Worm (Caenorhabditis elegans) whole organism, L3 larva: ENCODE data around the gene dib-1.

Experiments
- R02D3.7 ChIP-seq: fragments of 150-350 bp; optimal IDR thresholded peaks from 2 replicates; lab custom pipeline; 2014; ENCODE audit warnings: missing biosample characterization, missing genetic modification characterization
- daf-12 ChIP-seq: fragments of 150-350 bp; optimal IDR thresholded peaks from 2 replicates; lab custom pipeline; 2014; ENCODE audit warnings: missing biosample characterization, missing genetic modification reagents, missing genetic modification characterization
- egl-27 ChIP-seq: sonication (generic microtip); optimal IDR thresholded peaks from 4 replicates; lab custom pipeline; 2017; ENCODE audit warnings: missing biosample characterization, missing genetic modification reagents, missing genetic modification characterization
- elt-1 ChIP-seq: fragments of 150-350 bp; optimal IDR thresholded peaks from 2 replicates; lab custom pipeline; 2014; ENCODE audit warnings: missing biosample characterization, missing genetic modification characterization
- hmg-11 ChIP-seq: sonication (generic microtip); optimal IDR thresholded peaks from 2 replicates; lab custom pipeline; 2016; ENCODE audit warnings: missing genetic modification characterization, missing compliant biosample characterization
- lin-39 ChIP-seq: fragments of 150-350 bp; optimal IDR thresholded peaks from 2 replicates; lab custom pipeline; 2018; ENCODE audit warnings: missing biosample characterization, missing genetic modification reagents, missing genetic modification characterization
- mdl-1 ChIP-seq: fragments of 150-350 bp; optimal IDR thresholded peaks from 2 replicates; lab custom pipeline; 2014; ENCODE audit warnings: missing biosample characterization, missing genetic modification characterization
- nfya-1 ChIP-seq: sonication (generic microtip); optimal IDR thresholded peaks from 2 replicates; lab custom pipeline; 2017; ENCODE audit warnings: missing genetic modification characterization, mild to moderate bottlenecking, missing compliant biosample characterization, antibody characterized with exemption, moderate library complexity; ENCODE audit not compliant: insufficient read depth
- nhr-25 ChIP-seq: sonication (generic microtip); optimal IDR thresholded peaks from 2 replicates; lab custom pipeline; 2017; ENCODE audit warnings: missing biosample characterization, missing genetic modification characterization
- unc-39 ChIP-seq: sonication (generic microtip); optimal IDR thresholded peaks from 4 replicates; lab custom pipeline; 2017; ENCODE audit warnings: missing biosample characterization, missing genetic modification characterization
- unc-62 ChIP-seq: fragments of 150-350 bp; sonication (generic microtip); optimal IDR thresholded peaks from 4 replicates; lab custom pipeline; 2014; ENCODE audit warnings: missing biosample characterization, missing genetic modification reagents, missing genetic modification characterization
- zag-1 ChIP-seq: fragments of 150-350 bp; optimal IDR thresholded peaks from 2 replicates; lab custom pipeline; 2014; ENCODE audit warnings: missing biosample characterization, missing genetic modification characterization

ce11 chrIV:2864743-2865142, 25.9 kb upstream of the dib-1 start, which contains the start of gene Y54G2A.16:
- TF ChIP-seq lin-39 = no peak
- no peak for TF ChIP-seq mdl-1 (tag; lab: Kevin White, UChicago)
- no peak for TF ChIP-seq unc-39
- no peak for TF ChIP-seq daf-12
- TF ChIP-seq nhr-25 (tag; lab: Kevin White, UChicago) = no peak
- TF ChIP-seq R02D3.7 (tag; lab: Kevin White, UChicago) = no peak
- TF ChIP-seq zag-1 (tag; lab: Kevin White, UChicago) = no peak
- no peak for TF ChIP-seq unc-62 (GFP tag; lab: Kevin White, UChicago)
- no peak for TF ChIP-seq elt-1 (tag; lab: Kevin White, UChicago)
- TF ChIP-seq egl-27 = no peak
- TF ChIP-seq nfya-1 (tag; lab: Kevin White, UChicago) = no peak
- TF ChIP-seq hmg-11 (tag; lab: Kevin White, UChicago) = no peak
